Fruit fly (Drosophila melanogaster): ENCODE results near the gene CG7017.

The CG7017 gene

dm6 chr3L:20230178-20230775 is 18.4 kb upstream of the CG7017 start:
- TF ChIP-seq BEAF-32 (GFP tag; optimal IDR thresholded peaks at IDR 0.05) = peak; percentile 26
- TF ChIP-seq onecut (GFP tag; IDR thresholded peaks at IDR 0.05) = no peak
- no peak for TF ChIP-seq CG4282 (GFP tag; optimal IDR thresholded peaks at IDR 0.05)
- no peak for TF ChIP-seq Oaz (GFP tag; IDR thresholded peaks at IDR 0.05)
- TF ChIP-seq CG7928 (GFP tag; optimal IDR thresholded peaks at IDR 0.05) = no peak
- TF ChIP-seq emc (GFP tag; optimal IDR thresholded peaks at IDR 0.05) = no peak
- no peak for TF ChIP-seq CG11696 (GFP tag; IDR thresholded peaks at IDR 0.05)
- no peak for TF ChIP-seq CG17802 (tag; optimal IDR thresholded peaks at IDR 0.05)
- TF ChIP-seq Spps (tag; optimal IDR thresholded peaks at IDR 0.05) = no peak
- TF ChIP-seq jing (GFP tag; optimal IDR thresholded peaks at IDR 0.05) = no peak
- 0 out of 2 replicates have a peak, but pooled peaks have one; percentile 10 for TF ChIP-seq CG5953 (GFP tag; IDR thresholded peaks at IDR 0.05)
- no peak for TF ChIP-seq H15 (GFP tag; IDR thresholded peaks at IDR 0.05)
- no peak for TF ChIP-seq CG6683 (GFP tag; optimal IDR thresholded peaks at IDR 0.05)
- no peak for TF ChIP-seq CG18011 (GFP tag; optimal IDR thresholded peaks at IDR 0.05)
- no peak for TF ChIP-seq CG11398 (GFP tag; optimal IDR thresholded peaks at IDR 0.05)
- peak; percentile 4 for TF ChIP-seq pzg (GFP tag; optimal IDR thresholded peaks at IDR 0.05)
- TF ChIP-seq Hr3 (GFP tag; optimal IDR thresholded peaks at IDR 0.05) = no peak
- no peak for TF ChIP-seq CG3281 (GFP tag; optimal IDR thresholded peaks at IDR 0.05)
- no peak for TF ChIP-seq CG1529 (GFP tag; optimal IDR thresholded peaks at IDR 0.05)
- TF ChIP-seq C15 (GFP tag; IDR thresholded peaks at IDR 0.05) = no peak
- TF ChIP-seq CG17359 (tag; optimal IDR thresholded peaks at IDR 0.05) = no peak
- no peak for TF ChIP-seq CG8924 (tag; optimal IDR thresholded peaks at IDR 0.05)
- no peak for TF ChIP-seq CG32772 (GFP tag; IDR thresholded peaks at IDR 0.05)
- no peak for TF ChIP-seq Six4 (GFP tag; optimal IDR thresholded peaks at IDR 0.05)
- TF ChIP-seq Dll (GFP tag; IDR thresholded peaks at IDR 0.05; ENCODE audit: partially characterized antibody) = no peak
- no peak for TF ChIP-seq Max (GFP tag; optimal IDR thresholded peaks at IDR 0.05)
- no peak for TF ChIP-seq CG15601 (tag; optimal IDR thresholded peaks at IDR 0.05)
- TF ChIP-seq Med (GFP tag) = peak; percentile 52
- TF ChIP-seq yki (optimal IDR thresholded peaks at IDR 0.05) = no peak
- TF ChIP-seq Doc3 (GFP tag; IDR thresholded peaks at IDR 0.05; ENCODE audit: partially characterized antibody) = no peak
- TF ChIP-seq CG12744 (GFP tag; optimal IDR thresholded peaks at IDR 0.05) = no peak
- peak; percentile 83 for TF ChIP-seq Deaf1 (tag; optimal IDR thresholded peaks at IDR 0.05)
- TF ChIP-seq fd96Cb (tag; optimal IDR thresholded peaks at IDR 0.05) = no peak
- no peak for TF ChIP-seq Dip3 (GFP tag; optimal IDR thresholded peaks at IDR 0.05)
- TF ChIP-seq dati (GFP tag; IDR thresholded peaks at IDR 0.05) = no peak
- no peak for TF ChIP-seq CG2875 (GFP tag; optimal IDR thresholded peaks at IDR 0.05)
- TF ChIP-seq CG14014 (GFP tag; IDR thresholded peaks at IDR 0.05) = no peak; the same call in 1 of the 2 replicates
- no peak for TF ChIP-seq YL-1 (GFP tag; optimal IDR thresholded peaks at IDR 0.05)
- TF ChIP-seq jigr1 (GFP tag; IDR thresholded peaks at IDR 0.05) = no peak
- TF ChIP-seq exex (tag; optimal IDR thresholded peaks at IDR 0.05) = no peak
- TF ChIP-seq ftz-f1 (GFP tag; optimal IDR thresholded peaks at IDR 0.05) = peak; percentile 91
- peak; percentile 17 for TF ChIP-seq CG30403 (GFP tag; optimal IDR thresholded peaks at IDR 0.05)
- TF ChIP-seq Tbp (GFP tag; optimal IDR thresholded peaks at IDR 0.05) = no peak
- TF ChIP-seq CG18476 (GFP tag; optimal IDR thresholded peaks at IDR 0.05) = no peak
- TF ChIP-seq insv (GFP tag; optimal IDR thresholded peaks at IDR 0.05) = no peak
- no peak; the same call in 2 of the 3 replicates for TF ChIP-seq ci (GFP tag; IDR thresholded peaks at IDR 0.05)
- no peak for TF ChIP-seq nom (GFP tag; optimal IDR thresholded peaks at IDR 0.05)
- no peak for TF ChIP-seq Sry-δ (GFP tag; optimal IDR thresholded peaks at IDR 0.05)
- TF ChIP-seq CG6813 (GFP tag; optimal IDR thresholded peaks at IDR 0.05) = no peak
- TF ChIP-seq peb (GFP tag; IDR thresholded peaks at IDR 0.05) = no peak
- TF ChIP-seq Hr51 (GFP tag; optimal IDR thresholded peaks at IDR 0.05) = no peak

Data from whole organism, embryonic.